Comparison of ENCODE assay signal across 3 worm cellular contexts in genomic region chrX:11515381-11515780, ce11.
TF ChIP-seq lines count a peak whose summit lies in the region.

No protein-coding gene starts in this region.

TF ChIP-seq in whole organism, L1 larva, 84 proteins besides CTCF, POLR2A, EP300 and RAD21 (continued from another document):
- TF ChIP-seq egl-27 (tag; optimal IDR thresholded peaks at IDR 0.05; lab: Kevin White, UChicago): no peak
- TF ChIP-seq ztf-11 (tag; optimal IDR thresholded peaks at IDR 0.05; lab: Kevin White, UChicago): no peak
- TF ChIP-seq elt-2 (tag; optimal IDR thresholded peaks at IDR 0.05; lab: Kevin White, UChicago): peak; percentile 94
- TF ChIP-seq ztf-4 (tag; optimal IDR thresholded peaks at IDR 0.05; lab: Kevin White, UChicago): no peak
- TF ChIP-seq C16A3.4 (tag; optimal IDR thresholded peaks at IDR 0.05; lab: Kevin White, UChicago): no peak
- TF ChIP-seq zip-4 (GFP tag; optimal IDR thresholded peaks at IDR 0.05; lab: Kevin White, UChicago): no peak
- TF ChIP-seq lin-39 (tag; optimal IDR thresholded peaks at IDR 0.05; lab: Kevin White, UChicago): no peak
- TF ChIP-seq unc-30 (tag; optimal IDR thresholded peaks at IDR 0.05; lab: Kevin White, UChicago): no peak
- no peak for TF ChIP-seq lsy-2 (tag; optimal IDR thresholded peaks at IDR 0.05; lab: Kevin White, UChicago)
- no peak for TF ChIP-seq grh-1 (GFP tag; IDR thresholded peaks at IDR 0.05; lab: Robert Waterston, UW)
- no peak for TF ChIP-seq vab-15 (tag; optimal IDR thresholded peaks at IDR 0.05; lab: Kevin White, UChicago)
- no peak for TF ChIP-seq alr-1 (tag; optimal IDR thresholded peaks at IDR 0.05; lab: Kevin White, UChicago; ENCODE audit: borderline replicate concordance)
- TF ChIP-seq ceh-90 (tag; optimal IDR thresholded peaks at IDR 0.05; lab: Kevin White, UChicago): no peak
- no peak for TF ChIP-seq nhr-85 (tag; lab: Kevin White, UChicago)
- no peak for TF ChIP-seq pax-3 (tag; optimal IDR thresholded peaks at IDR 0.05; lab: Kevin White, UChicago)
- TF ChIP-seq nhr-90 (tag; optimal IDR thresholded peaks at IDR 0.05; lab: Kevin White, UChicago; ENCODE audit: poor library complexity): peak; percentile 11
- no peak for TF ChIP-seq dpl-1 (GFP tag; optimal IDR thresholded peaks at IDR 0.05; lab: Kevin White, UChicago)
- no peak for TF ChIP-seq pag-3 (tag; optimal IDR thresholded peaks at IDR 0.05; lab: Kevin White, UChicago; ENCODE audit: borderline replicate concordance, insufficient read depth)
- TF ChIP-seq nhr-11 (tag; optimal IDR thresholded peaks at IDR 0.05; lab: Kevin White, UChicago): no peak
- TF ChIP-seq aha-1 (tag; optimal IDR thresholded peaks at IDR 0.05; lab: Kevin White, UChicago): no peak
- no peak for TF ChIP-seq nhr-12 (tag; optimal IDR thresholded peaks at IDR 0.05; lab: Kevin White, UChicago)
- TF ChIP-seq skn-1 (tag; optimal IDR thresholded peaks at IDR 0.05; lab: Kevin White, UChicago): no peak
- no peak for TF ChIP-seq blmp-1 (tag; optimal IDR thresholded peaks at IDR 0.05; lab: Kevin White, UChicago)
- TF ChIP-seq lin-14 (GFP tag; optimal IDR thresholded peaks at IDR 0.05; lab: Kevin White, UChicago): peak; percentile 26
- TF ChIP-seq lin-13 (GFP tag; optimal IDR thresholded peaks at IDR 0.05; lab: Kevin White, UChicago): no peak
- no peak for TF ChIP-seq nhr-71 (tag; optimal IDR thresholded peaks at IDR 0.05; lab: Kevin White, UChicago)
- no peak for TF ChIP-seq swsn-7 (tag; optimal IDR thresholded peaks at IDR 0.05; lab: Kevin White, UChicago)
- TF ChIP-seq nhr-237 (tag; optimal IDR thresholded peaks at IDR 0.05; lab: Kevin White, UChicago): no peak
- no peak for TF ChIP-seq ces-1 (GFP tag; optimal IDR thresholded peaks at IDR 0.05; lab: Kevin White, UChicago)
- no peak for TF ChIP-seq mef-2 (tag; optimal IDR thresholded peaks at IDR 0.05; lab: Kevin White, UChicago)

TF ChIP-seq in whole organism, L3 larva, 47 proteins besides CTCF, POLR2A, EP300 and RAD21 (continued from another document):
- no peak for TF ChIP-seq mdl-1 (tag; optimal IDR thresholded peaks at IDR 0.05; lab: Kevin White, UChicago)
- TF ChIP-seq eor-1 (tag; optimal IDR thresholded peaks at IDR 0.05; lab: Kevin White, UChicago): no peak
- no peak for TF ChIP-seq zag-1 (tag; optimal IDR thresholded peaks at IDR 0.05; lab: Kevin White, UChicago)
- TF ChIP-seq nhr-67 (tag; optimal IDR thresholded peaks at IDR 0.05; lab: Kevin White, UChicago): no peak
- no peak for TF ChIP-seq fkh-10 (GFP tag; optimal IDR thresholded peaks at IDR 0.05; lab: Kevin White, UChicago)
- TF ChIP-seq elt-1 (tag; optimal IDR thresholded peaks at IDR 0.05; lab: Kevin White, UChicago): no peak
- no peak for TF ChIP-seq ceh-9 (tag; optimal IDR thresholded peaks at IDR 0.05; lab: Kevin White, UChicago)
- no peak for TF ChIP-seq nhr-77 (tag; optimal IDR thresholded peaks at IDR 0.05; lab: Kevin White, UChicago)
- TF ChIP-seq nhr-23 (tag; optimal IDR thresholded peaks at IDR 0.05; lab: Kevin White, UChicago): no peak
- TF ChIP-seq daf-12 (tag; optimal IDR thresholded peaks at IDR 0.05; lab: Kevin White, UChicago): no peak
- TF ChIP-seq skn-1 (tag; optimal IDR thresholded peaks at IDR 0.05; lab: Kevin White, UChicago): peak; percentile 76
- TF ChIP-seq nhr-237 (tag; optimal IDR thresholded peaks at IDR 0.05; lab: Kevin White, UChicago): no peak
- TF ChIP-seq fos-1 (tag; optimal IDR thresholded peaks at IDR 0.05; lab: Kevin White, UChicago): peak; percentile 3
- TF ChIP-seq egl-27 (tag; optimal IDR thresholded peaks at IDR 0.05; lab: Kevin White, UChicago): no peak
- TF ChIP-seq ceh-16 (tag; optimal IDR thresholded peaks at IDR 0.05; lab: Kevin White, UChicago): no peak
- no peak for TF ChIP-seq sea-2 (GFP tag; optimal IDR thresholded peaks at IDR 0.05; lab: Kevin White, UChicago)
- no peak for TF ChIP-seq ztf-11 (tag; optimal IDR thresholded peaks at IDR 0.05; lab: Kevin White, UChicago)
- TF ChIP-seq pha-4 (tag; optimal IDR thresholded peaks at IDR 0.05; lab: Kevin White, UChicago): peak; percentile 23
- no peak for TF ChIP-seq nhr-11 (tag; optimal IDR thresholded peaks at IDR 0.05; lab: Kevin White, UChicago)
- TF ChIP-seq nfya-1 (tag; optimal IDR thresholded peaks at IDR 0.05; lab: Kevin White, UChicago; ENCODE audit: insufficient read depth): no peak
- TF ChIP-seq lin-15B (tag; optimal IDR thresholded peaks at IDR 0.05; lab: Kevin White, UChicago): no peak
- TF ChIP-seq pqm-1 (tag; optimal IDR thresholded peaks at IDR 0.05; lab: Kevin White, UChicago): peak; percentile 88
- no peak for TF ChIP-seq lsy-12 (tag; optimal IDR thresholded peaks at IDR 0.05; lab: Kevin White, UChicago)
- TF ChIP-seq ama-1 (optimal IDR thresholded peaks at IDR 0.05; lab: Kevin White, UChicago): no peak
- TF ChIP-seq elt-3 (tag; optimal IDR thresholded peaks at IDR 0.05; lab: Kevin White, UChicago): no peak
- no peak for TF ChIP-seq nhr-25 (tag; optimal IDR thresholded peaks at IDR 0.05; lab: Kevin White, UChicago)

TF ChIP-seq in whole organism, L4 larva, 104 proteins besides CTCF, POLR2A, EP300 and RAD21 (continued from another document):
- TF ChIP-seq nhr-28 (tag; optimal IDR thresholded peaks at IDR 0.05; lab: Kevin White, UChicago): peak; percentile 94
- TF ChIP-seq ces-1 (GFP tag; optimal IDR thresholded peaks at IDR 0.05; lab: Kevin White, UChicago): no peak
- peak in 1 of 2 experiments; percentile 30 for TF ChIP-seq lsy-2 (tag; optimal IDR thresholded peaks at IDR 0.05; lab: Kevin White, UChicago)
- TF ChIP-seq pqm-1 (tag; optimal IDR thresholded peaks at IDR 0.05; lab: Kevin White, UChicago): peak; percentile 94
- TF ChIP-seq mdl-1 (tag; optimal IDR thresholded peaks at IDR 0.05; lab: Kevin White, UChicago): peak in 1 of 2 experiments; percentile 48
- TF ChIP-seq lin-1 (GFP tag; IDR thresholded peaks at IDR 0.05; lab: Robert Waterston, UW): peak; percentile 68; the same call in 1 of the 2 replicates
- TF ChIP-seq jun-1 (tag; optimal IDR thresholded peaks at IDR 0.05; lab: Kevin White, UChicago): peak; percentile 29
- no peak for TF ChIP-seq lim-7 (GFP tag; IDR thresholded peaks at IDR 0.05; lab: Robert Waterston, UW)
- TF ChIP-seq dmd-6 (GFP tag; IDR thresholded peaks at IDR 0.05; lab: Robert Waterston, UW): peak; percentile 93
- TF ChIP-seq hlh-11 (tag; optimal IDR thresholded peaks at IDR 0.05; lab: Kevin White, UChicago): peak; percentile 92
- peak; percentile 87 for TF ChIP-seq dve-1 (tag; optimal IDR thresholded peaks at IDR 0.05; lab: Kevin White, UChicago; ENCODE audit: insufficient read depth)
- no peak for TF ChIP-seq nhr-6 (tag; optimal IDR thresholded peaks at IDR 0.05; lab: Kevin White, UChicago)
- no peak for TF ChIP-seq ceh-62 (tag; optimal IDR thresholded peaks at IDR 0.05; lab: Kevin White, UChicago)
- TF ChIP-seq mep-1 (tag; optimal IDR thresholded peaks at IDR 0.05; lab: Kevin White, UChicago): peak; percentile 39
- no peak for TF ChIP-seq ztf-11 (tag; optimal IDR thresholded peaks at IDR 0.05; lab: Kevin White, UChicago)
- peak; percentile 57 for TF ChIP-seq mxl-3 (GFP tag; optimal IDR thresholded peaks at IDR 0.05; lab: Kevin White, UChicago)
- peak; percentile 78 for TF ChIP-seq nhr-77 (tag; optimal IDR thresholded peaks at IDR 0.05; lab: Kevin White, UChicago)
- TF ChIP-seq nhr-48 (tag; optimal IDR thresholded peaks at IDR 0.05; lab: Kevin White, UChicago): peak; percentile 54
- TF ChIP-seq madf-5 (GFP tag; IDR thresholded peaks at IDR 0.05; lab: Robert Waterston, UW): no peak
- 0 out of 2 replicates have a peak, but pooled peaks have one; percentile 43 for TF ChIP-seq tag-97 (GFP tag; IDR thresholded peaks at IDR 0.05; lab: Robert Waterston, UW)
- TF ChIP-seq madf-9 (GFP tag; conservative IDR thresholded peaks at IDR 0.05; lab: Robert Waterston, UW): 0 out of 2 replicates have a peak, but pooled peaks have one; percentile 15
- no peak for TF ChIP-seq snpc-4 (tag; optimal IDR thresholded peaks at IDR 0.05; lab: Kevin White, UChicago)
- TF ChIP-seq Y5F2A.4 (GFP tag; optimal IDR thresholded peaks at IDR 0.05; lab: Kevin White, UChicago): no peak
- TF ChIP-seq F26F4.8 (GFP tag; conservative IDR thresholded peaks at IDR 0.05; lab: Robert Waterston, UW): no peak
- TF ChIP-seq aha-1 (tag; lab: Kevin White, UChicago): peak; percentile 47
- TF ChIP-seq D1046.2 (GFP tag; IDR thresholded peaks at IDR 0.05; lab: Robert Waterston, UW): no peak
- peak; percentile 69 for TF ChIP-seq tra-1 (GFP tag; IDR thresholded peaks at IDR 0.05; lab: Robert Waterston, UW)
- no peak for TF ChIP-seq dpl-1 (GFP tag; optimal IDR thresholded peaks at IDR 0.05; lab: Kevin White, UChicago)
- no peak for TF ChIP-seq R02D3.7 (tag; optimal IDR thresholded peaks at IDR 0.05; lab: Kevin White, UChicago)
- peak; percentile 69 for TF ChIP-seq nhr-10 (tag; optimal IDR thresholded peaks at IDR 0.05; lab: Kevin White, UChicago)
